Fruit fly (Drosophila melanogaster): ENCODE measurements around the gene Daao2.
A peak's percentile ranks its signal among the peaks of the same experiment; 100 is the strongest.

The Daao2 gene

dm6 chr2L:6833661-6834073 lies 30.9 kb downstream of the Daao2 start (continued):
- TF ChIP-seq ab (GFP tag; optimal IDR thresholded peaks at IDR 0.05), result no peak
- no peak for TF ChIP-seq H15 (GFP tag; IDR thresholded peaks at IDR 0.05)
- TF ChIP-seq Tbp (GFP tag; optimal IDR thresholded peaks at IDR 0.05), result no peak
- no peak for TF ChIP-seq C15 (GFP tag; IDR thresholded peaks at IDR 0.05)
- peak; percentile 14 for TF ChIP-seq MTF-1 (GFP tag; optimal IDR thresholded peaks at IDR 0.05; ENCODE audit: borderline replicate concordance)
- TF ChIP-seq nmo (GFP tag; optimal IDR thresholded peaks at IDR 0.05), result peak; percentile 6
- TF ChIP-seq Chrac-16 (GFP tag; optimal IDR thresholded peaks at IDR 0.05), result no peak
- no peak for TF ChIP-seq p53 (GFP tag; optimal IDR thresholded peaks at IDR 0.05)
- no peak for TF ChIP-seq cato (GFP tag; optimal IDR thresholded peaks at IDR 0.05; ENCODE audit: borderline replicate concordance)
- no peak for TF ChIP-seq CG10147 (GFP tag; optimal IDR thresholded peaks at IDR 0.05)
- TF ChIP-seq br (optimal IDR thresholded peaks at IDR 0.05), result no peak
- peak; percentile 38; the same call in 1 of the 2 replicates for TF ChIP-seq sna (GFP tag; IDR thresholded peaks at IDR 0.05; ENCODE audit: partially characterized antibody)
- peak; percentile 74; the same call in 1 of the 2 replicates for TF ChIP-seq seq (GFP tag; IDR thresholded peaks at IDR 0.05)
- no peak for TF ChIP-seq gfzf (GFP tag; optimal IDR thresholded peaks at IDR 0.05)
- no peak for TF ChIP-seq CG8388 (GFP tag; optimal IDR thresholded peaks at IDR 0.05)
- TF ChIP-seq BtbVII (GFP tag; optimal IDR thresholded peaks at IDR 0.05), result no peak
- no peak for TF ChIP-seq bbx (GFP tag; IDR thresholded peaks at IDR 0.05; ENCODE audit: partially characterized antibody)
- TF ChIP-seq tx (GFP tag; optimal IDR thresholded peaks at IDR 0.05), result no peak
- TF ChIP-seq CG9437 (GFP tag; optimal IDR thresholded peaks at IDR 0.05), result no peak
- TF ChIP-seq CG12104 (GFP tag; optimal IDR thresholded peaks at IDR 0.05), result no peak
- no peak for TF ChIP-seq nerfin-1 (tag; optimal IDR thresholded peaks at IDR 0.05)
- TF ChIP-seq Ets65A (GFP tag), result peak; percentile 88
- no peak for TF ChIP-seq Oli (tag; optimal IDR thresholded peaks at IDR 0.05)
- TF ChIP-seq CG11695 (GFP tag; IDR thresholded peaks at IDR 0.05), result no peak
- TF ChIP-seq CG17612 (GFP tag; IDR thresholded peaks at IDR 0.05), result no peak
- peak in 1 of 2 experiments; percentile 84 for TF ChIP-seq insv (GFP tag; optimal IDR thresholded peaks at IDR 0.05)
- no peak for TF ChIP-seq CG8089 (GFP tag; optimal IDR thresholded peaks at IDR 0.05)
- TF ChIP-seq Myb (GFP tag; optimal IDR thresholded peaks at IDR 0.05), result no peak
- no peak for TF ChIP-seq CG11504 (tag; optimal IDR thresholded peaks at IDR 0.05)
- TF ChIP-seq Nf-YA (GFP tag; IDR thresholded peaks at IDR 0.05), result peak; percentile 96
- no peak for TF ChIP-seq CG6765 (GFP tag; optimal IDR thresholded peaks at IDR 0.05)
- TF ChIP-seq CG10462 (GFP tag; optimal IDR thresholded peaks at IDR 0.05), result no peak
- TF ChIP-seq CG8924 (tag; optimal IDR thresholded peaks at IDR 0.05), result peak; percentile 20
- TF ChIP-seq Atf6 (GFP tag; IDR thresholded peaks at IDR 0.05), result no peak
- no peak for TF ChIP-seq zen2 (GFP tag; IDR thresholded peaks at IDR 0.05; ENCODE audit: partially characterized antibody)
- no peak for TF ChIP-seq Pdp1 (GFP tag; optimal IDR thresholded peaks at IDR 0.05)
- no peak for TF ChIP-seq unpg (GFP tag; optimal IDR thresholded peaks at IDR 0.05)
- TF ChIP-seq CG18619 (GFP tag; optimal IDR thresholded peaks at IDR 0.05), result no peak
- TF ChIP-seq CG11247 (GFP tag; IDR thresholded peaks at IDR 0.05), result no peak
- peak; percentile 3 for TF ChIP-seq exex (tag; optimal IDR thresholded peaks at IDR 0.05)
- TF ChIP-seq CG1529 (GFP tag; optimal IDR thresholded peaks at IDR 0.05), result no peak
- peak; percentile 19 for TF ChIP-seq CG1603 (tag; optimal IDR thresholded peaks at IDR 0.05)
- TF ChIP-seq CG34376 (GFP tag; optimal IDR thresholded peaks at IDR 0.05), result no peak
- no peak for TF ChIP-seq Hr3 (GFP tag; optimal IDR thresholded peaks at IDR 0.05)
- TF ChIP-seq Max (GFP tag; optimal IDR thresholded peaks at IDR 0.05), result no peak
- peak; percentile 48 for TF ChIP-seq slbo (GFP tag; IDR thresholded peaks at IDR 0.05)
- no peak for TF ChIP-seq gem (tag; optimal IDR thresholded peaks at IDR 0.05)
- 0 out of 2 replicates have a peak, but pooled peaks have one; percentile 24 for TF ChIP-seq CG11696 (GFP tag; IDR thresholded peaks at IDR 0.05)
- TF ChIP-seq gcm (GFP tag; optimal IDR thresholded peaks at IDR 0.05), result peak; percentile 34
- no peak for TF ChIP-seq emc (GFP tag; optimal IDR thresholded peaks at IDR 0.05)
- no peak for TF ChIP-seq CG13775 (GFP tag; optimal IDR thresholded peaks at IDR 0.05)
- no peak for TF ChIP-seq row (GFP tag; IDR thresholded peaks at IDR 0.05)

Data from whole organism, embryonic.